Worm (Caenorhabditis elegans): ENCODE data around the gene F19G12.9.

Gene F19G12.9

DNA sequence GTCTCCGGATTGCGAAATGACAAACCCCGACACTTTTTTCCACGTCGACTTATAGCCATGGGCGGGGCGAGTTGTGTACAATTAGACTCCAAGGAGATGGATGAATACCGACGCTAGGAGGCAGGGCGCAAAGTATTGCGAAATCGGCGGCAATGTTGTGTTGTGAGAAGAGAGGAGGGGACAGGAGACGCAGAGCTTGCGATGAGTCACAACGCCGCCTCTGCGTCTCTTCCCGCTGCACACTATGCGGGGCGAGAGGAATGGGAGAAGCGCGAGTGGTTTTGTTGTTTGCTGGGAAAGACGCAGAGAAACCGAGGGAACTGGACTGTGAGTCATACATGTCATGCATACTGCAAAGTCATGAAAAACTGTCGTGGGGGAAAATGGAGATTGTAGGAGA is 35.4 kb downstream of the F19G12.9 start:
- TF ChIP-seq unc-55 (GFP tag; optimal IDR thresholded peaks at IDR 0.05) (peak; percentile 76), mdl-1 (tag; optimal IDR thresholded peaks at IDR 0.05) (peak; percentile 75 to 82), nhr-25 (tag; optimal IDR thresholded peaks at IDR 0.05) (peak; percentile 89), lin-39 (tag; optimal IDR thresholded peaks at IDR 0.05) (no peak), sma-3 (GFP tag; optimal IDR thresholded peaks at IDR 0.05) (peak; percentile 94), unc-62 (GFP tag; optimal IDR thresholded peaks at IDR 0.05) (peak; percentile 59), nhr-10 (tag; optimal IDR thresholded peaks at IDR 0.05) (no peak), ZK546.5 (tag; optimal IDR thresholded peaks at IDR 0.05) (no peak), C34F6.9 (tag; optimal IDR thresholded peaks at IDR 0.05) (peak; percentile 83), alr-1 (tag; optimal IDR thresholded peaks at IDR 0.05) (no peak), snpc-4 (tag; optimal IDR thresholded peaks at IDR 0.05) (peak; percentile 22), nhr-23 (tag; optimal IDR thresholded peaks at IDR 0.05) (no peak), mab-5 (tag; optimal IDR thresholded peaks at IDR 0.05) (peak; percentile 61), ztf-1 (GFP tag; conservative IDR thresholded peaks at IDR 0.05) (no peak), nhr-21 (tag; optimal IDR thresholded peaks at IDR 0.05) (peak; percentile 89), lsy-2 (tag; optimal IDR thresholded peaks at IDR 0.05) (peak; percentile 70 to 79), ztf-4 (tag; optimal IDR thresholded peaks at IDR 0.05) (peak; percentile 84), nhr-77 (tag; optimal IDR thresholded peaks at IDR 0.05) (peak; percentile 12), ceh-82 (tag; optimal IDR thresholded peaks at IDR 0.05) (peak; percentile 85), sma-9 (GFP tag; optimal IDR thresholded peaks at IDR 0.05) (peak; percentile 93), sma-9 (tag; optimal IDR thresholded peaks at IDR 0.05) (no peak), unc-39 (tag; optimal IDR thresholded peaks at IDR 0.05) (peak; percentile 22), lin-11 (tag; optimal IDR thresholded peaks at IDR 0.05) (peak; percentile 79), sem-4 (tag; optimal IDR thresholded peaks at IDR 0.05) (peak; percentile 54), gmeb-1 (tag; optimal IDR thresholded peaks at IDR 0.05) (peak; percentile 67), R02D3.7 (tag; optimal IDR thresholded peaks at IDR 0.05) (no peak), ama-1 (optimal IDR thresholded peaks at IDR 0.05) (no peak), egl-27 (tag; optimal IDR thresholded peaks at IDR 0.05) (peak; percentile 68), nhr-6 (tag; optimal IDR thresholded peaks at IDR 0.05) (peak; percentile 80), crh-2 (tag; optimal IDR thresholded peaks at IDR 0.05) (peak; percentile 91), Y55F3AM.14 (GFP tag; optimal IDR thresholded peaks at IDR 0.05) (peak; percentile 68), mbf-1 (tag; optimal IDR thresholded peaks at IDR 0.05) (no peak), ceh-16 (tag; optimal IDR thresholded peaks at IDR 0.05) (peak; percentile 77), nhr-237 (tag; optimal IDR thresholded peaks at IDR 0.05) (no peak), peb-1 (tag; optimal IDR thresholded peaks at IDR 0.05) (no peak), dmd-4 (tag; optimal IDR thresholded peaks at IDR 0.05) (no peak), nhr-129 (tag; optimal IDR thresholded peaks at IDR 0.05) (peak; percentile 100), ztf-11 (tag; optimal IDR thresholded peaks at IDR 0.05) (no peak), elt-3 (tag; optimal IDR thresholded peaks at IDR 0.05) (no peak), aly-2 (tag; optimal IDR thresholded peaks at IDR 0.05) (no peak), nhr-11 (tag; optimal IDR thresholded peaks at IDR 0.05) (no peak), blmp-1 (tag; optimal IDR thresholded peaks at IDR 0.05; ENCODE audit: insufficient read depth) (peak; percentile 81), elt-1 (tag; optimal IDR thresholded peaks at IDR 0.05) (no peak), F13H6.1 (tag; optimal IDR thresholded peaks at IDR 0.05) (peak; percentile 96), lin-13 (GFP tag; optimal IDR thresholded peaks at IDR 0.05) (peak; percentile 83), nhr-12 (tag; optimal IDR thresholded peaks at IDR 0.05) (no peak), skn-1 (tag; optimal IDR thresholded peaks at IDR 0.05) (peak; percentile 75), fos-1 (tag; optimal IDR thresholded peaks at IDR 0.05) (peak; percentile 100), zag-1 (tag; optimal IDR thresholded peaks at IDR 0.05) (peak; percentile 82)

Measured in whole organism, L2 larva.